Worm (Caenorhabditis elegans) whole organism, L4 larva: ENCODE results near the gene sdz-38.

ENCODE experiments used
- F26F4.8 ChIP-seq: fragments of 200-800 bp; sonication (Bioruptor generic); conservative IDR thresholded peaks from 2 replicates; pipeline ENCODE4 v1.3.6; 2022; ENCODE audit warnings: missing genetic modification characterization, missing compliant biosample characterization
- F37D6.2 ChIP-seq: sonication (generic microtip); optimal IDR thresholded peaks from 2 replicates; lab custom pipeline; 2016; ENCODE audit warnings: mild to moderate bottlenecking, missing genetic modification characterization, missing compliant biosample characterization
- F44E2.7 ChIP-seq: fragments of 200-800 bp; sonication (Bioruptor generic); IDR thresholded peaks from 2 replicates; pipeline ENCODE4 v2.1.2; 2022; ENCODE audit warnings: missing genetic modification characterization, missing compliant biosample characterization
- F49E8.2 ChIP-seq: sonication (generic microtip); optimal IDR thresholded peaks from 2 replicates; lab custom pipeline; 2016; ENCODE audit warnings: missing compliant biosample characterization, mild to moderate bottlenecking, missing genetic modification characterization, borderline replicate concordance
- T20F7.1 ChIP-seq: fragments of 200-800 bp; sonication (Bioruptor generic); optimal IDR thresholded peaks from 2 replicates; lab custom pipeline; 2018; ENCODE audit warnings: mild to moderate bottlenecking, missing genetic modification characterization, missing compliant biosample characterization
- T26A8.4 ChIP-seq: fragments of 200-800 bp; sonication (Bioruptor generic); IDR thresholded peaks from 2 replicates; pipeline ENCODE4 v1.3.6; 2022; ENCODE audit warnings: missing genetic modification characterization, missing compliant biosample characterization
- Y105C5A.15 ChIP-seq: fragments of 200-800 bp; sonication (Bioruptor generic); IDR thresholded peaks from 2 replicates; pipeline ENCODE4 v1.3.6; 2022; ENCODE audit warnings: missing genetic modification characterization, missing compliant biosample characterization
- ama-1 ChIP-seq: fragments of 150-350 bp; optimal IDR thresholded peaks from 2 replicates; lab custom pipeline; 2014; ENCODE audit warnings: inconsistent platforms, mixed read lengths
- arid-1 ChIP-seq: fragments of 200-800 bp; sonication (Bioruptor generic); conservative IDR thresholded peaks from 2 replicates; pipeline ENCODE4 v1.3.6; 2022; ENCODE audit warnings: missing genetic modification reagents, missing genetic modification characterization, missing compliant biosample characterization
- ceh-20 ChIP-seq: fragments of 200-800 bp; sonication (Bioruptor generic); IDR thresholded peaks from 2 replicates; pipeline ENCODE4 v1.3.6; 2022; ENCODE audit warnings: missing genetic modification reagents, missing genetic modification characterization, missing compliant biosample characterization
- ceh-44 ChIP-seq: fragments of 200-800 bp; sonication (Bioruptor generic); IDR thresholded peaks from 2 replicates; pipeline ENCODE4 v1.3.6; 2022; ENCODE audit warnings: missing genetic modification reagents, missing genetic modification characterization, missing compliant biosample characterization
- ceh-62 ChIP-seq: sonication (generic microtip); optimal IDR thresholded peaks from 2 replicates; lab custom pipeline; 2017; ENCODE audit warnings: missing biosample characterization, missing genetic modification characterization
- ctbp-1 ChIP-seq: fragments of 200-800 bp; sonication (Bioruptor generic); IDR thresholded peaks from 2 replicates; pipeline ENCODE4 v1.3.6; 2022; ENCODE audit warnings: missing genetic modification reagents, missing genetic modification characterization, missing compliant biosample characterization
- daf-16 ChIP-seq, 3 experiments: sonication (generic microtip); optimal IDR thresholded peaks; 2 replicates each; lab custom pipeline; 2016 to 2017; ENCODE audit warnings: missing genetic modification characterization in 3 of 3, missing genetic modification reagents in 3 of 3, mild to moderate bottlenecking in 2 of 3, missing compliant biosample characterization in 2 of 3, missing biosample characterization in 1 of 3, moderate library complexity in 1 of 3
- daf-8 ChIP-seq: fragments of 200-800 bp; sonication (Bioruptor generic); IDR thresholded peaks from 2 replicates; pipeline ENCODE4 v1.3.6; 2022; ENCODE audit warnings: missing genetic modification characterization, missing compliant biosample characterization
- dmd-9 ChIP-seq: fragments of 200-800 bp; sonication (Bioruptor generic); IDR thresholded peaks from 2 replicates; pipeline ENCODE4 v1.3.6; 2022; ENCODE audit warnings: missing genetic modification reagents, missing genetic modification characterization, missing compliant biosample characterization
- duxl-1 ChIP-seq: sonication (generic microtip); optimal IDR thresholded peaks from 2 replicates; lab custom pipeline; 2016; ENCODE audit warnings: mild to moderate bottlenecking, missing genetic modification characterization, moderate library complexity, missing compliant biosample characterization; ENCODE audit not compliant: poor library complexity
- egl-43 ChIP-seq: fragments of 200-800 bp; sonication (Bioruptor generic); IDR thresholded peaks from 2 replicates; pipeline ENCODE4 v1.3.6; 2022; ENCODE audit warnings: missing genetic modification reagents, missing genetic modification characterization, missing compliant biosample characterization
- fkh-10 ChIP-seq: fragments of 150-350 bp; optimal IDR thresholded peaks from 2 replicates; lab custom pipeline; 2014; ENCODE audit warnings: missing biosample characterization, missing genetic modification reagents, missing genetic modification characterization
- fos-1 ChIP-seq: fragments of 150-350 bp; optimal IDR thresholded peaks from 2 replicates; lab custom pipeline; 2014; ENCODE audit warnings: missing biosample characterization, missing genetic modification characterization
- gei-8 ChIP-seq: fragments of 200-800 bp; sonication (Bioruptor generic); optimal IDR thresholded peaks from 2 replicates; lab custom pipeline; 2018; ENCODE audit warnings: mild to moderate bottlenecking, missing genetic modification characterization, missing compliant biosample characterization
- hif-1 ChIP-seq, 2 experiments: sonication (generic microtip); optimal IDR thresholded peaks; 2 replicates each; lab custom pipeline; 2016 to 2017; ENCODE audit warnings: missing compliant biosample characterization in 2 of 2, missing genetic modification characterization in 2 of 2, missing genetic modification reagents in 2 of 2, missing genotype in 2 of 2, mild to moderate bottlenecking in 1 of 2
- hlh-11 ChIP-seq: fragments of 200-800 bp; sonication (Bioruptor generic); optimal IDR thresholded peaks from 2 replicates; lab custom pipeline; 2018; ENCODE audit warnings: mild to moderate bottlenecking, missing genetic modification characterization, missing compliant biosample characterization
- hlh-30 ChIP-seq: sonication (generic microtip); optimal IDR thresholded peaks from 2 replicates; lab custom pipeline; 2017; ENCODE audit warnings: antibody characterized with exemption, mild to moderate bottlenecking, missing genetic modification characterization, missing compliant biosample characterization; ENCODE audit not compliant: insufficient read depth
- lin-1 ChIP-seq: fragments of 200-800 bp; sonication (Bioruptor generic); IDR thresholded peaks from 2 replicates; pipeline ENCODE4 v1.3.6; 2022; ENCODE audit warnings: missing genetic modification reagents, missing genetic modification characterization, missing compliant biosample characterization
- lin-15B ChIP-seq: fragments of 150-350 bp; sonication (generic microtip); optimal IDR thresholded peaks from 3 replicates; lab custom pipeline; 2014; ENCODE audit warnings: missing biosample characterization, missing genetic modification characterization
- lin-38 ChIP-seq: fragments of 200-800 bp; sonication (Bioruptor generic); IDR thresholded peaks from 2 replicates; pipeline ENCODE4 v1.3.6; 2022; ENCODE audit warnings: missing genetic modification reagents, missing genetic modification characterization, missing compliant biosample characterization
- lin-39 ChIP-seq: fragments of 150-350 bp; optimal IDR thresholded peaks from 2 replicates; lab custom pipeline; 2014; ENCODE audit warnings: missing biosample characterization, missing genetic modification reagents, missing genetic modification characterization
- madf-5 ChIP-seq, 2 experiments: fragments of 200-800 bp; sonication (Bioruptor generic); IDR thresholded peaks; 2 replicates each; pipeline ENCODE4 v1.3.6; 2022; ENCODE audit warnings: missing compliant biosample characterization in 2 of 2, missing genetic modification characterization in 2 of 2
- mdl-1 ChIP-seq, 2 experiments: fragments of 150-350 bp in 1 of 2; sonication (generic microtip) in 1 of 2; optimal IDR thresholded peaks; 2 replicates each; lab custom pipeline; 2014 to 2017; ENCODE audit warnings: missing biosample characterization in 2 of 2, missing genetic modification characterization in 2 of 2
- mdt-29 ChIP-seq: fragments of 200-800 bp; sonication (Bioruptor generic); IDR thresholded peaks from 2 replicates; pipeline ENCODE4 v1.3.6; 2022; ENCODE audit warnings: missing genetic modification reagents, missing genetic modification characterization, missing compliant biosample characterization
- mxl-2 ChIP-seq: fragments of 200-800 bp; sonication (Bioruptor generic); conservative IDR thresholded peaks from 2 replicates; pipeline ENCODE4 v1.3.6; 2022; ENCODE audit warnings: missing genetic modification reagents, missing genetic modification characterization, missing compliant biosample characterization
- nhr-111 ChIP-seq: fragments of 200-800 bp; sonication (Bioruptor generic); optimal IDR thresholded peaks from 2 replicates; lab custom pipeline; 2018; ENCODE audit warnings: mild to moderate bottlenecking, missing genetic modification characterization, missing compliant biosample characterization
- nhr-25 ChIP-seq: sonication (generic microtip); optimal IDR thresholded peaks from 2 replicates; lab custom pipeline; 2017; ENCODE audit warnings: missing genetic modification characterization, mild to moderate bottlenecking, missing compliant biosample characterization, antibody characterized with exemption, moderate library complexity, borderline replicate concordance; ENCODE audit not compliant: insufficient read depth
- nhr-28 ChIP-seq: fragments of 150-350 bp; optimal IDR thresholded peaks from 2 replicates; lab custom pipeline; 2014; ENCODE audit warnings: missing biosample characterization, missing genetic modification characterization
- nhr-41 ChIP-seq: fragments of 200-800 bp; sonication (Bioruptor generic); IDR thresholded peaks from 2 replicates; pipeline ENCODE4 v1.3.6; 2022; ENCODE audit warnings: missing genetic modification reagents, missing genetic modification characterization, missing compliant biosample characterization
- nhr-77 ChIP-seq: fragments of 150-350 bp; optimal IDR thresholded peaks from 2 replicates; lab custom pipeline; 2014; ENCODE audit warnings: missing biosample characterization, missing genetic modification characterization
- rbr-2 ChIP-seq: sonication (generic microtip); optimal IDR thresholded peaks from 2 replicates; lab custom pipeline; 2016; ENCODE audit warnings: missing genotype, missing genetic modification characterization, missing compliant biosample characterization
- set-16 ChIP-seq: fragments of 200-800 bp; sonication (Bioruptor generic); IDR thresholded peaks from 2 replicates; pipeline ENCODE4 v1.3.6; 2022; ENCODE audit warnings: missing genetic modification reagents, missing genetic modification characterization, missing compliant biosample characterization
- skn-1 ChIP-seq: fragments of 150-350 bp; optimal IDR thresholded peaks from 2 replicates; lab custom pipeline; 2014; ENCODE audit warnings: missing biosample characterization, missing genetic modification characterization
- snpc-4 ChIP-seq: fragments of 150-350 bp; optimal IDR thresholded peaks from 2 replicates; lab custom pipeline; 2014; ENCODE audit warnings: missing biosample characterization, missing genetic modification characterization
- spr-3 ChIP-seq: fragments of 200-800 bp; sonication (Bioruptor generic); optimal IDR thresholded peaks from 2 replicates; lab custom pipeline; 2018; ENCODE audit warnings: mild to moderate bottlenecking, missing genetic modification characterization, missing compliant biosample characterization
- tag-97 ChIP-seq: fragments of 200-800 bp; sonication (Bioruptor generic); IDR thresholded peaks from 2 replicates; pipeline ENCODE4 v1.3.6; 2022; ENCODE audit warnings: missing genetic modification characterization, missing compliant biosample characterization
- tra-1 ChIP-seq: fragments of 200-800 bp; sonication (Bioruptor generic); IDR thresholded peaks from 2 replicates; pipeline ENCODE4 v1.3.6; 2022; ENCODE audit warnings: missing genetic modification reagents, missing genetic modification characterization, missing compliant biosample characterization
- unc-130 ChIP-seq: sonication (generic microtip); optimal IDR thresholded peaks from 2 replicates; lab custom pipeline; 2016; ENCODE audit warnings: missing genetic modification reagents, missing genetic modification characterization, missing compliant biosample characterization
- unc-62 ChIP-seq, 3 experiments: fragments of 150-350 bp in 1 of 3; sonication (generic microtip); optimal IDR thresholded peaks in 2 of 3; peaks in 1 of 3; 1 replicate in 1 of 3; 2 replicates in 2 of 3; lab custom pipeline; 2014 to 2017; ENCODE audit warnings: missing biosample characterization in 3 of 3, missing genetic modification characterization in 3 of 3, missing genetic modification reagents in 3 of 3, missing genotype in 1 of 3
- zfp-2 ChIP-seq: sonication (generic microtip); optimal IDR thresholded peaks from 2 replicates; lab custom pipeline; 2016; ENCODE audit warnings: mild to moderate bottlenecking, missing genetic modification characterization, missing compliant biosample characterization
- zfp-3 ChIP-seq: fragments of 200-800 bp; sonication (Bioruptor generic); conservative IDR thresholded peaks from 2 replicates; pipeline ENCODE4 v1.3.6; 2022; ENCODE audit warnings: missing genetic modification reagents, missing genetic modification characterization, missing compliant biosample characterization
- zip-2 ChIP-seq: fragments of 150-350 bp; optimal IDR thresholded peaks from 2 replicates; lab custom pipeline; 2014; ENCODE audit warnings: missing biosample characterization, missing genetic modification characterization
- ztf-7 ChIP-seq: fragments of 150-350 bp; optimal IDR thresholded peaks from 2 replicates; lab custom pipeline; 2014; ENCODE audit warnings: missing biosample characterization, missing genetic modification characterization

Gene sdz-38

DNA sequence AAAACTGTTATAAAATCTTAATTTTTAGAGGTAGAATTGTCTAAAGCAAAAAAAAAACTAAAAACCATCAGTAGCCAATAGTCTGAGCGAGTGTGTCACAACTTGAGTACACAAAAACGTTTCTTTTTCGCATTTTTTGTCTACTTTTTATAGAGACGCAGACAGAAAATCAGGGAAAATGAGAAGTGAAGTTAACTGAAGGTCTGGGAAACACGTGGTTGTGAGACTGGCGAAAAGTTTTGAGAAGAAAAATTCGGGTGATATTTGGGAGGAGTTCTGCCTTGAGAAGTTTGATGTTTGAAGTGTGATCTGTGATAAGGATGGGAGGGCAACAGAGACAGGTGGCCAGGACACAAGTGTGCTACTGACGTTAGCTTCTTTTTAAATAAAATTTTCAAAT lies 44.0 kb downstream of the sdz-38 start:
- TF ChIP-seq F26F4.8 (GFP tag; lab: Robert Waterston, UW) (no peak), egl-43 (GFP tag; lab: Robert Waterston, UW) (no peak), spr-3 (GFP tag; lab: Kevin White, UChicago) (no peak), skn-1 (tag; lab: Kevin White, UChicago) (no peak), zfp-3 (no peak), arid-1 (0 out of 2 replicates have a peak, but pooled peaks have one; percentile 24), T20F7.1 (GFP tag; lab: Kevin White, UChicago) (peak; percentile 76), daf-8 (GFP tag; lab: Robert Waterston, UW) (no peak), set-16 (GFP tag; lab: Robert Waterston, UW) (no peak), F44E2.7 (GFP tag; lab: Robert Waterston, UW) (no peak), ctbp-1 (GFP tag; lab: Robert Waterston, UW) (no peak), lin-1 (GFP tag; lab: Robert Waterston, UW) (no peak), snpc-4 (tag; lab: Kevin White, UChicago) (no peak), F37D6.2 (tag; lab: Kevin White, UChicago) (no peak), unc-62 (GFP tag; optimal IDR thresholded peaks at IDR 0.05 in 1 of 2; lab: Kevin White, UChicago) (peak in 1 of 2 experiments; percentile 64), unc-62 (tag; optimal IDR thresholded peaks at IDR 0.05; lab: Kevin White, UChicago) (no peak), zfp-2 (tag; lab: Kevin White, UChicago) (no peak), lin-38 (GFP tag; lab: Robert Waterston, UW) (0 out of 2 replicates have a peak, but pooled peaks have one; percentile 28), nhr-111 (no peak), nhr-77 (tag; lab: Kevin White, UChicago) (peak; percentile 65), nhr-41 (GFP tag; lab: Robert Waterston, UW) (no peak), gei-8 (no peak), rbr-2 (no peak), lin-15B (tag; lab: Kevin White, UChicago) (no peak), ceh-20 (GFP tag; lab: Robert Waterston, UW) (peak; percentile 21; the same call in 1 of the 2 replicates), madf-5 (GFP tag; IDR thresholded peaks at IDR 0.05; lab: Robert Waterston, UW) (no peak), fkh-10 (GFP tag; lab: Kevin White, UChicago) (no peak), tag-97 (GFP tag; lab: Robert Waterston, UW) (no peak), fos-1 (tag; lab: Kevin White, UChicago) (no peak), daf-16 (GFP tag; optimal IDR thresholded peaks at IDR 0.05; lab: Kevin White, UChicago) (peak in 1 of 2 experiments; percentile 19), daf-16 (tag; optimal IDR thresholded peaks at IDR 0.05; lab: Kevin White, UChicago) (peak; percentile 85), ama-1 (lab: Kevin White, UChicago) (peak; percentile 90), hlh-11 (tag; lab: Kevin White, UChicago) (peak; percentile 94), duxl-1 (tag; lab: Kevin White, UChicago) (no peak), tra-1 (GFP tag; lab: Robert Waterston, UW) (peak; percentile 84), T26A8.4 (peak; percentile 30; the same call in 1 of the 2 replicates), ceh-62 (tag; lab: Kevin White, UChicago) (no peak), mxl-2 (GFP tag; lab: Robert Waterston, UW) (no peak), hlh-30 (tag; lab: Kevin White, UChicago) (peak; percentile 97), lin-39 (tag; lab: Kevin White, UChicago) (no peak), Y105C5A.15 (GFP tag; lab: Robert Waterston, UW) (no peak), unc-130 (GFP tag; lab: Kevin White, UChicago) (peak; percentile 13), mdt-29 (no peak), ceh-44 (GFP tag; lab: Robert Waterston, UW) (no peak), hif-1 (tag; optimal IDR thresholded peaks at IDR 0.05; lab: Kevin White, UChicago) (peak in 1 of 2 experiments; percentile 53), F49E8.2 (no peak), mdl-1 (tag; optimal IDR thresholded peaks at IDR 0.05; lab: Kevin White, UChicago) (peak; percentile 41 to 91), nhr-25 (tag; lab: Kevin White, UChicago) (peak; percentile 7), dmd-9 (GFP tag; lab: Robert Waterston, UW) (no peak), ztf-7 (tag; lab: Kevin White, UChicago) (peak; percentile 27), nhr-28 (peak; percentile 90), zip-2 (tag; lab: Kevin White, UChicago) (peak; percentile 8)
